Worm (Caenorhabditis elegans): Measurements from ENCODE around the gene F56C9.10.

- TF ChIP-seq Y79H2A.3 (GFP tag; conservative IDR thresholded peaks at IDR 0.05) (no peak), C17E4.6 (GFP tag; IDR thresholded peaks at IDR 0.05) (no peak), hsf-1 (GFP tag; IDR thresholded peaks at IDR 0.05) (no peak), efl-1 (GFP tag; optimal IDR thresholded peaks at IDR 0.05) (no peak)
These were observed 47.6 kb downstream of the F56C9.10 start, which contains the start of gene ykt-6 for ce11 chrIII:7287503-7287902.

Measured in whole organism, young adult.